Fruit fly (Drosophila melanogaster): ENCODE measurements around the gene CG1492.

Gene CG1492

DNA sequence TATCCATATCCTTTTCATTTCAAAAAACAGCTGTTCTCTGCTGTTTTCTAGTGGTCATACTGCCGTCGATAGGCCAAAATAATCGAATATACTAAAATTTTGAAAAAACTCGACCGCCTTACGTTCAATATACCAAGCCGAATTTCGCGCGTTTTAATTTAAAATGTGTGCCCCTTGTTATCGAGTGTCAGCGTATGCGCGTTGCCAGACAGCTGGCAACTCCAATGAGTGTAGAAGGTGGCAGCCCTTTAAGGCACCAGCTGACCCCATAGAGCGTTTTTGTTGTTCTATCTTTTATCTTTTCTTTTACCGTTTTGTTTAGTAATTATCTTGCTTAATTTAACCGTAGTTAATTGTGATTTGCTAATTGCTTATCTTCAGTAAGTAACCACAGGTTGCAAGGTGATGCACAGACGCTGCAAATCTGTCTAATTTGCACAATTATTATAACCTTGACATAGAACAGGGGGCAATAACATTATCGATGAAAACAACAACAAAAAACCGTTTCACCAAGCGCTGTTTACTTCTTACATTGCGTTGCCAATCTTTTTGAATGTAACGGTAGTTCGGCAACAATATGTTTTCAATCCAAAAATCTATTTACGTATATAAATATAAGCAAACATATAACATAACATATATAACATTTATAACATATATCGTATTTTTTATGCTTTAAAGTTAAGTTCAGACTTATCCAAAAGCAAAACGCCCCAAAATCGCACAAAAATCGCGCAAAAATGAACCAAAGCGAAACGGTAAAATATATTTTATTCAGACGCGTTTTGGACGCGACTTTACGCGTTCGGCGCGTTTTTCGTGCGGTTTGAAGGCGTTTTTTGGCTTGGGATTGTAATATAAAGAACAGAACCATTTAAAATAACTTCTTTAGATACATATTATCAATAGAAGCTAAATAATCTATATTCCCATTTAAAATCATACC lies at the start of gene CG1492, which contains the start of gene regucalcin (continued):
- TF ChIP-seq CG13894 (tag; optimal IDR thresholded peaks at IDR 0.05) (no peak), klu (GFP tag; IDR thresholded peaks at IDR 0.05) (no peak), CG1024 (GFP tag; IDR thresholded peaks at IDR 0.05) (no peak), Hr78 (GFP tag; optimal IDR thresholded peaks at IDR 0.05) (peak in 1 of 2 experiments; percentile 97), HmgZ (tag; optimal IDR thresholded peaks at IDR 0.05) (peak; percentile 67), phol (tag; optimal IDR thresholded peaks at IDR 0.05) (peak; percentile 28), Xbp1 (GFP tag; optimal IDR thresholded peaks at IDR 0.05) (no peak), pzg (GFP tag; optimal IDR thresholded peaks at IDR 0.05) (peak; percentile 85), CG2678 (tag; optimal IDR thresholded peaks at IDR 0.05) (no peak), row (GFP tag; IDR thresholded peaks at IDR 0.05) (peak; percentile 19; the same call in 1 of the 3 replicates), tna (GFP tag; IDR thresholded peaks at IDR 0.05; ENCODE audit: partially characterized antibody) (0 out of 2 replicates have a peak, but pooled peaks have one; percentile 25), TFAM (GFP tag; optimal IDR thresholded peaks at IDR 0.05) (no peak), Abd-B (GFP tag; optimal IDR thresholded peaks at IDR 0.05) (peak; percentile 12), CG11560 (tag; IDR thresholded peaks at IDR 0.05) (peak; percentile 99), gce (GFP tag; IDR thresholded peaks at IDR 0.05) (no peak), Lhr (GFP tag; optimal IDR thresholded peaks at IDR 0.05) (peak; percentile 10), Sin3A (optimal IDR thresholded peaks at IDR 0.05) (peak; percentile 44), CG1603 (tag; optimal IDR thresholded peaks at IDR 0.05) (peak; percentile 61), sug (tag; optimal IDR thresholded peaks at IDR 0.05) (peak; percentile 56), CG12769 (tag; optimal IDR thresholded peaks at IDR 0.05) (no peak), BEAF-32 (GFP tag; optimal IDR thresholded peaks at IDR 0.05) (peak; percentile 62), Dad (GFP tag; optimal IDR thresholded peaks at IDR 0.05) (peak; percentile 9), odd (GFP tag; optimal IDR thresholded peaks at IDR 0.05) (no peak), hbn (GFP tag; IDR thresholded peaks at IDR 0.05; ENCODE audit: partially characterized antibody) (0 out of 2 replicates have a peak, but pooled peaks have one; percentile 22), crp (GFP tag; optimal IDR thresholded peaks at IDR 0.05) (peak; percentile 67 to 94), Ets97D (GFP tag; optimal IDR thresholded peaks at IDR 0.05) (peak; percentile 39), Aef1 (GFP tag; IDR thresholded peaks at IDR 0.05) (no peak), E2f2 (GFP tag; IDR thresholded peaks at IDR 0.05) (peak; percentile 96), CG3065 (GFP tag; optimal IDR thresholded peaks at IDR 0.05) (no peak), nmo (GFP tag; optimal IDR thresholded peaks at IDR 0.05) (peak; percentile 21), MESR4 (GFP tag; optimal IDR thresholded peaks at IDR 0.05) (peak; percentile 29), CG4707 (GFP tag; optimal IDR thresholded peaks at IDR 0.05) (no peak), HmgD (GFP tag; optimal IDR thresholded peaks at IDR 0.05) (peak; percentile 75), CG16779 (GFP tag; IDR thresholded peaks at IDR 0.05) (no peak), CG8924 (tag; optimal IDR thresholded peaks at IDR 0.05) (peak; percentile 38), CG16813 (GFP tag; IDR thresholded peaks at IDR 0.05; ENCODE audit: partially characterized antibody) (peak; percentile 54; the same call in 2 of the 3 replicates), fd102C (GFP tag; optimal IDR thresholded peaks at IDR 0.05) (no peak), sens (GFP tag) (peak; percentile 7), eyg (GFP tag; optimal IDR thresholded peaks at IDR 0.05) (no peak), tll (GFP tag; optimal IDR thresholded peaks at IDR 0.05) (peak in 1 of 2 experiments; percentile 37), Stat92E (GFP tag; optimal IDR thresholded peaks at IDR 0.05) (peak in 1 of 3 experiments; percentile 2), CG34376 (GFP tag; optimal IDR thresholded peaks at IDR 0.05) (peak; percentile 7), CG15479 (GFP tag; optimal IDR thresholded peaks at IDR 0.05) (peak; percentile 50), CG33213 (GFP tag; optimal IDR thresholded peaks at IDR 0.05) (peak; percentile 13), CG2712 (tag; optimal IDR thresholded peaks at IDR 0.05) (peak; percentile 12), CG17385 (GFP tag; optimal IDR thresholded peaks at IDR 0.05) (no peak)

Data from whole organism, embryonic.